Fruit fly (Drosophila melanogaster) whole organism: ENCODE data around the gene CG46191.
"Not testable (repeated sequence)": the region's sequence is repeated elsewhere in the genome, so short reads cannot be mapped to it uniquely, and the experiment has no call there.

Experiments
- CG8478 ChIP-seq: fragments of >200 bp; optimal IDR thresholded peaks from 2 replicates; lab custom pipeline; 2018; ENCODE audit warnings: inconsistent platforms
- Dll ChIP-seq: fragments of >200 bp; optimal IDR thresholded peaks from 2 replicates; lab custom pipeline; 2017
- EcR ChIP-seq, 2 experiments: fragments of >200 bp; optimal IDR thresholded peaks; 2 replicates each; lab custom pipeline; 2017; ENCODE audit warnings: missing biosample characterization in 2 of 2, missing genetic modification characterization in 2 of 2, missing genetic modification reagents in 2 of 2
- pan ChIP-seq: fragments of >200 bp; optimal IDR thresholded peaks from 2 replicates; lab custom pipeline; 2017
- psq ChIP-seq: fragments of >200 bp; optimal IDR thresholded peaks from 2 replicates; lab custom pipeline; 2017
- usp ChIP-seq: fragments of >200 bp; optimal IDR thresholded peaks from 2 replicates; lab custom pipeline; 2017; ENCODE audit warnings: missing biosample characterization, missing genetic modification characterization, mixed read lengths

- not testable (repeated sequence) for TF ChIP-seq Dll (lab: Kevin White, UChicago); psq (lab: Kevin White, UChicago); pan; usp (GFP tag; lab: Kevin White, UChicago); CG8478; EcR (GFP tag; optimal IDR thresholded peaks at IDR 0.05; lab: Kevin White, UChicago)
These were observed 37.6 kb upstream of the CG46191 start, which contains the start of gene CG46192 for dm6 chrY:3253257-3253656.
